Worm (Caenorhabditis elegans) whole organism, L1 larva: Measurements from ENCODE around the gene C08B6.3.

ENCODE experiments used
- aly-2 ChIP-seq: fragments of 150-350 bp; optimal IDR thresholded peaks from 2 replicates; lab custom pipeline; 2014; ENCODE audit warnings: missing biosample characterization, missing genetic modification characterization
- ceh-8 ChIP-seq: fragments of 200-800 bp; sonication (Bioruptor generic); optimal IDR thresholded peaks from 2 replicates; lab custom pipeline; 2018; ENCODE audit warnings: mild to moderate bottlenecking, missing genetic modification characterization, moderate library complexity, missing compliant biosample characterization
- ceh-82 ChIP-seq, 3 experiments: fragments of 150-350 bp in 1 of 3; sonication (generic microtip) in 2 of 3; optimal IDR thresholded peaks; 2 replicates each; lab custom pipeline; 2014 to 2017; ENCODE audit warnings: missing biosample characterization in 3 of 3, missing genetic modification characterization in 3 of 3
- ceh-90 ChIP-seq: sonication (generic microtip); optimal IDR thresholded peaks from 2 replicates; lab custom pipeline; 2016; ENCODE audit warnings: missing genetic modification characterization, missing compliant biosample characterization
- fos-1 ChIP-seq: fragments of 150-350 bp; optimal IDR thresholded peaks from 2 replicates; lab custom pipeline; 2014; ENCODE audit warnings: missing biosample characterization, missing genetic modification characterization
- lin-35 ChIP-seq, 2 experiments: fragments of 150-350 bp; optimal IDR thresholded peaks; 2 replicates each; lab custom pipeline; 2014; ENCODE audit warnings: missing biosample characterization in 2 of 2, missing genetic modification characterization in 2 of 2, missing genetic modification reagents in 2 of 2
- lsy-2 ChIP-seq, 2 experiments: fragments of 150-350 bp; optimal IDR thresholded peaks; 2 replicates each; lab custom pipeline; 2014; ENCODE audit warnings: missing biosample characterization in 2 of 2, missing genetic modification characterization in 2 of 2
- nhr-12 ChIP-seq: sonication (generic microtip); optimal IDR thresholded peaks from 2 replicates; lab custom pipeline; 2017; ENCODE audit warnings: missing biosample characterization, missing genetic modification characterization
- nhr-76 ChIP-seq: sonication (generic microtip); optimal IDR thresholded peaks from 2 replicates; lab custom pipeline; 2017; ENCODE audit warnings: missing biosample characterization, missing genetic modification characterization
- snpc-4 ChIP-seq: fragments of 150-350 bp; optimal IDR thresholded peaks from 2 replicates; lab custom pipeline; 2014; ENCODE audit warnings: missing biosample characterization, missing genetic modification characterization
- sox-4 ChIP-seq: sonication (generic microtip); optimal IDR thresholded peaks from 2 replicates; lab custom pipeline; 2016; ENCODE audit warnings: missing genetic modification characterization, missing compliant biosample characterization
- tbx-2 ChIP-seq: sonication (generic microtip); optimal IDR thresholded peaks from 2 replicates; lab custom pipeline; 2016; ENCODE audit warnings: missing genetic modification characterization, missing compliant biosample characterization
- zag-1 ChIP-seq: fragments of 150-350 bp; optimal IDR thresholded peaks from 2 replicates; lab custom pipeline; 2014; ENCODE audit warnings: missing biosample characterization, missing genetic modification characterization

DNA sequence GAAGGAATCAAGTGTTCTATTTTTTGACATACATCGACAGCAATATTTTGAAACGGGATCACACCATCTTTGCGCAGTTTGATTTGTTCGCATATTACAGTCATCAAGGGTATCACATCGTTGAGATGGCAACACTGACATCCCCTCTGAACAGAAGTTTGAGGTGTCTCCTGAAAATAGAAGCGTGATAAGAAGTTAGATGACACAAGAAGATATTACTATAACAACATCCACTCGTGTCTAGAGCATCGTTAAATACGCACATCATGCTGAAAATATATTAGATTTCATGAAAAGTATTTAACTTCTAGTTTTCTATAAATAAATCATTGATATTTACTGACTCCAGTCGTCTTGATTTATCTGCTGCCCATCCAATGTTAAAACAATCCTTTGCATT, 39.4 kb downstream of the C08B6.3 start:
- TF ChIP-seq fos-1 (tag; lab: Kevin White, UChicago): no peak
- no peak for TF ChIP-seq zag-1
- TF ChIP-seq snpc-4 (tag; lab: Kevin White, UChicago): no peak
- no peak for TF ChIP-seq tbx-2
- TF ChIP-seq ceh-90 (tag; lab: Kevin White, UChicago): no peak
- TF ChIP-seq lin-35 (GFP tag; optimal IDR thresholded peaks at IDR 0.05; lab: Kevin White, UChicago): no peak
- no peak for TF ChIP-seq ceh-8 (GFP tag; lab: Kevin White, UChicago)
- no peak for TF ChIP-seq sox-4 (tag; lab: Kevin White, UChicago)
- no peak for TF ChIP-seq lsy-2 (tag; optimal IDR thresholded peaks at IDR 0.05; lab: Kevin White, UChicago)
- TF ChIP-seq nhr-12 (tag; lab: Kevin White, UChicago): no peak
- no peak for TF ChIP-seq ceh-82 (tag; optimal IDR thresholded peaks at IDR 0.05; lab: Kevin White, UChicago)
- TF ChIP-seq nhr-76 (tag; lab: Kevin White, UChicago): no peak
- TF ChIP-seq aly-2 (tag; lab: Kevin White, UChicago): no peak
